Worm (Caenorhabditis elegans) whole organism, L1 larva: ENCODE data around the gene paqr-2.

Experiments
- Y116A8C.19 ChIP-seq: sonication (generic microtip); optimal IDR thresholded peaks from 2 replicates; lab custom pipeline; 2016; ENCODE audit warnings: missing compliant biosample characterization, missing genetic modification characterization, borderline replicate concordance
- elt-3 ChIP-seq, 6 experiments: fragments of 150-350 bp in 1 of 6; sonication (generic microtip); optimal IDR thresholded peaks; 2 replicates each; lab custom pipeline; 2017 to 2018; ENCODE audit warnings: missing biosample characterization in 6 of 6, missing genetic modification characterization in 6 of 6, inconsistent platforms in 1 of 6
- lsy-2 ChIP-seq, 2 experiments: fragments of 150-350 bp; optimal IDR thresholded peaks; 2 replicates each; lab custom pipeline; 2014; ENCODE audit warnings: missing biosample characterization in 2 of 2, missing genetic modification characterization in 2 of 2
- mab-9 ChIP-seq: fragments of 200-800 bp; sonication (Bioruptor generic); IDR thresholded peaks from 2 replicates; pipeline ENCODE4 v1.3.6; 2022; ENCODE audit warnings: missing genetic modification reagents, missing genetic modification characterization, missing compliant biosample characterization
- nhr-11 ChIP-seq: fragments of 150-350 bp; optimal IDR thresholded peaks from 2 replicates; lab custom pipeline; 2014; ENCODE audit warnings: missing biosample characterization, missing genetic modification characterization
- nhr-77 ChIP-seq: fragments of 150-350 bp; optimal IDR thresholded peaks from 2 replicates; lab custom pipeline; 2014; ENCODE audit warnings: missing biosample characterization, missing genetic modification characterization

ce11 chrIII:5388113-5388512 lies 8.4 kb upstream of the paqr-2 start:
- TF ChIP-seq mab-9 (GFP tag; lab: Robert Waterston, UW): no peak
- no peak for TF ChIP-seq nhr-11 (tag; lab: Kevin White, UChicago)
- no peak for TF ChIP-seq elt-3 (tag; optimal IDR thresholded peaks at IDR 0.05; lab: Kevin White, UChicago)
- TF ChIP-seq nhr-77 (tag; lab: Kevin White, UChicago): no peak
- TF ChIP-seq lsy-2 (tag; optimal IDR thresholded peaks at IDR 0.05; lab: Kevin White, UChicago): no peak
- TF ChIP-seq Y116A8C.19 (tag; lab: Kevin White, UChicago): no peak
